Worm (Caenorhabditis elegans) whole organism, L3 larva: ENCODE measurements around the gene nhr-233.

ENCODE experiments used
- ama-1 ChIP-seq: fragments of 150-350 bp; optimal IDR thresholded peaks from 2 replicates; lab custom pipeline; 2018
- lin-39 ChIP-seq: fragments of 150-350 bp; optimal IDR thresholded peaks from 2 replicates; lab custom pipeline; 2018; ENCODE audit warnings: missing biosample characterization, missing genetic modification reagents, missing genetic modification characterization
- nfya-1 ChIP-seq: sonication (generic microtip); optimal IDR thresholded peaks from 2 replicates; lab custom pipeline; 2017; ENCODE audit warnings: missing genetic modification characterization, mild to moderate bottlenecking, missing compliant biosample characterization, antibody characterized with exemption, moderate library complexity; ENCODE audit not compliant: insufficient read depth
- nhr-11 ChIP-seq: fragments of 150-350 bp; optimal IDR thresholded peaks from 2 replicates; lab custom pipeline; 2014; ENCODE audit warnings: missing biosample characterization, missing genetic modification characterization
- nhr-23 ChIP-seq: fragments of 150-350 bp; optimal IDR thresholded peaks from 2 replicates; lab custom pipeline; 2014; ENCODE audit warnings: missing biosample characterization, missing genetic modification reagents, missing genetic modification characterization
- nhr-25 ChIP-seq: sonication (generic microtip); optimal IDR thresholded peaks from 2 replicates; lab custom pipeline; 2017; ENCODE audit warnings: missing biosample characterization, missing genetic modification characterization
- nhr-77 ChIP-seq: fragments of 150-350 bp; optimal IDR thresholded peaks from 2 replicates; lab custom pipeline; 2014; ENCODE audit warnings: missing biosample characterization, missing genetic modification characterization
- pha-4 ChIP-seq: fragments of 150-350 bp; optimal IDR thresholded peaks from 2 replicates; lab custom pipeline; 2014; ENCODE audit warnings: missing biosample characterization, missing genetic modification reagents, missing genetic modification characterization
- pqm-1 ChIP-seq: fragments of 150-350 bp; optimal IDR thresholded peaks from 2 replicates; lab custom pipeline; 2017; ENCODE audit warnings: missing biosample characterization, missing genetic modification characterization, inconsistent platforms
- skn-1 ChIP-seq: fragments of 150-350 bp; optimal IDR thresholded peaks from 2 replicates; lab custom pipeline; 2014; ENCODE audit warnings: missing biosample characterization, missing genetic modification characterization
- tbx-2 ChIP-seq: sonication (generic microtip); optimal IDR thresholded peaks from 2 replicates; lab custom pipeline; 2016; ENCODE audit warnings: mild to moderate bottlenecking, missing genetic modification characterization, missing compliant biosample characterization
- unc-39 ChIP-seq: sonication (generic microtip); optimal IDR thresholded peaks from 4 replicates; lab custom pipeline; 2017; ENCODE audit warnings: missing biosample characterization, missing genetic modification characterization
- ztf-11 ChIP-seq: fragments of 150-350 bp; optimal IDR thresholded peaks from 2 replicates; lab custom pipeline; 2014; ENCODE audit warnings: missing biosample characterization, missing genetic modification characterization
- ztf-4 ChIP-seq: fragments of 150-350 bp; optimal IDR thresholded peaks from 2 replicates; lab custom pipeline; 2014; ENCODE audit warnings: missing biosample characterization, missing genetic modification characterization

ce11 chrV:16580424-16580823, 9.8 kb upstream of the nhr-233 start, which contains the start of gene nhr-271:
- no peak for TF ChIP-seq ama-1 (lab: Kevin White, UChicago)
- TF ChIP-seq pqm-1 (tag; lab: Kevin White, UChicago) = no peak
- no peak for TF ChIP-seq unc-39 (tag; lab: Kevin White, UChicago)
- no peak for TF ChIP-seq nhr-25 (tag; lab: Kevin White, UChicago)
- no peak for TF ChIP-seq ztf-11 (tag; lab: Kevin White, UChicago)
- TF ChIP-seq tbx-2 (tag; lab: Kevin White, UChicago) = no peak
- TF ChIP-seq nfya-1 = no peak
- no peak for TF ChIP-seq lin-39 (tag; lab: Kevin White, UChicago)
- no peak for TF ChIP-seq nhr-11
- TF ChIP-seq nhr-77 = no peak
- TF ChIP-seq ztf-4 = no peak
- no peak for TF ChIP-seq skn-1 (tag; lab: Kevin White, UChicago)
- TF ChIP-seq nhr-23 (tag; lab: Kevin White, UChicago) = no peak
- TF ChIP-seq pha-4 = no peak
